Worm (Caenorhabditis elegans): ENCODE data around the gene W09D6.5.

Gene W09D6.5

DNA sequence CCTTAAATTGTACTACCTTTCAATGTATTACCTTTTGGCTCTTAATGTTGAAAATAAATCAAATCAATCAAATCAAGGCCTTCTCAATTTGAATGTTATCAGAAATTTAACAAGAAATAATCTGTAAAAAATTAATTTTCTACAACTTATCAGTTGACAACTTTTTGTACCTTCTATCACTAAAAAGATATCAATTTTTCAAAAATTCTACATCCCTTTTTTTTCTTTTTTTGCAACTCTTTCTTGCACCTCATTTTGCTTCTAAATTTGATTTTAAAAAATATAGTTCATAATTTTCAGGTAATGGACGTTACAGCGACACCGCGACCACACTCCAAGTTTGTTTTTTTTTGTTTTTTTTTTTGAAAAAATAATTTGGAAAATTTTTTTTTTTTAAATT lies at the start of gene W09D6.5:
Gene W09D6.5 (plus strand): TSS at position 301 of the 400 bp plus-strand sequence.
- TF ChIP-seq lir-1 (GFP tag; conservative IDR thresholded peaks at IDR 0.05): no peak
- no peak for TF ChIP-seq efl-1 (GFP tag; optimal IDR thresholded peaks at IDR 0.05)
- no peak for TF ChIP-seq bed-2 (GFP tag; IDR thresholded peaks at IDR 0.05)
- no peak for TF ChIP-seq B0261.1 (tag; optimal IDR thresholded peaks at IDR 0.05)
- TF ChIP-seq aptf-2 (GFP tag; conservative IDR thresholded peaks at IDR 0.05): no peak
- no peak for TF ChIP-seq Y56A3A.18 (GFP tag; IDR thresholded peaks at IDR 0.05)
- TF ChIP-seq ama-1 (optimal IDR thresholded peaks at IDR 0.05): no peak
- TF ChIP-seq ama-1 (GFP tag; optimal IDR thresholded peaks at IDR 0.05): no peak
- TF ChIP-seq B0336.3 (GFP tag; IDR thresholded peaks at IDR 0.05): no peak
- no peak for TF ChIP-seq rec-8 (tag; optimal IDR thresholded peaks at IDR 0.05)
- TF ChIP-seq zfh-2 (GFP tag; conservative IDR thresholded peaks at IDR 0.05): no peak
- TF ChIP-seq ztf-26 (tag; optimal IDR thresholded peaks at IDR 0.05): no peak
- no peak for TF ChIP-seq F57C9.4 (tag; optimal IDR thresholded peaks at IDR 0.05)
- no peak for TF ChIP-seq tlf-1 (GFP tag; optimal IDR thresholded peaks at IDR 0.05)
- no peak for TF ChIP-seq ztf-18 (tag; optimal IDR thresholded peaks at IDR 0.05)
- TF ChIP-seq let-526 (GFP tag; IDR thresholded peaks at IDR 0.05): no peak

DNA sequence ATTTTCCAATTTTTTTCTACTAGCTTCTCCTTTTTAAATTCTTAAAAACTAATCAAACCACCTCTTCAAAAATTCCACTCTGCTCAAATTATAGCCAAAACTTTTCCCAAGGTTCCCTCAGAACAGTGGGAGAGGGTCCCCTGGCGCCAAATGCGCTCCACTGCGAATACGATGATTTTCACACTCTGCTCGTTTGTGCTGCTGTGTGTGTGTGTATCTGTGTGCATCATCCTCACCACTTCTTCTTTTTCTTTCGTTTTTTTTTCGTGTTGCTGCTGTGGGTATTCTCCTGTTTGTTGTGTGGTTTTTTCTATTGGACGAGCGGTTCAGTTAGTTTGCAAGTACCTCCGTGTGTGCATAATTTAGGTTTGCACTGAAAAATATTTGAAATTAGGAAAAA lies 49.0 kb upstream of the W09D6.5 start:
- TF ChIP-seq mcd-1 (GFP tag; IDR thresholded peaks at IDR 0.05): 0 out of 2 replicates have a peak, but pooled peaks have one; percentile 10
- no peak for TF ChIP-seq xnd-1 (tag; optimal IDR thresholded peaks at IDR 0.05)
- no peak for TF ChIP-seq hlh-26 (GFP tag; conservative IDR thresholded peaks at IDR 0.05)
- no peak for TF ChIP-seq ccch-3 (GFP tag; optimal IDR thresholded peaks at IDR 0.05)
- TF ChIP-seq T26A5.8 (tag; optimal IDR thresholded peaks at IDR 0.05): no peak
- TF ChIP-seq nfya-2 (GFP tag; IDR thresholded peaks at IDR 0.05): no peak
- no peak for TF ChIP-seq ama-1 (optimal IDR thresholded peaks at IDR 0.05)
- no peak for TF ChIP-seq ama-1 (GFP tag; optimal IDR thresholded peaks at IDR 0.05)
- no peak for TF ChIP-seq tbx-9 (tag; optimal IDR thresholded peaks at IDR 0.05; ENCODE audit: borderline replicate concordance)
- no peak for TF ChIP-seq hlh-12 (tag; optimal IDR thresholded peaks at IDR 0.05)
- TF ChIP-seq ztf-6 (GFP tag; IDR thresholded peaks at IDR 0.05): no peak
- no peak for TF ChIP-seq attf-5 (GFP tag; optimal IDR thresholded peaks at IDR 0.05)
- TF ChIP-seq rpc-1 (optimal IDR thresholded peaks at IDR 0.05): no peak
- no peak for TF ChIP-seq rpc-1 (tag; optimal IDR thresholded peaks at IDR 0.05)
- no peak for TF ChIP-seq B0035.1 (tag; optimal IDR thresholded peaks at IDR 0.05)
- 0 out of 2 replicates have a peak, but pooled peaks have one; percentile 23 for TF ChIP-seq zfh-2 (GFP tag; conservative IDR thresholded peaks at IDR 0.05)
- TF ChIP-seq lir-1 (GFP tag; conservative IDR thresholded peaks at IDR 0.05): no peak

ce11 chrIII:11040606-11041005 lies 47.7 kb upstream of the W09D6.5 start:
- TF ChIP-seq nhr-80 (tag; optimal IDR thresholded peaks at IDR 0.05): peak; percentile 29
- TF ChIP-seq ztf-3 (GFP tag; optimal IDR thresholded peaks at IDR 0.05): no peak
- TF ChIP-seq lir-1 (GFP tag; conservative IDR thresholded peaks at IDR 0.05): no peak

ce11 chrIII:11045196-11045595 lies 43.1 kb upstream of the W09D6.5 start:
- TF ChIP-seq zfh-2 (GFP tag; conservative IDR thresholded peaks at IDR 0.05) (peak; percentile 69), cebp-1 (GFP tag; IDR thresholded peaks at IDR 0.05) (no peak), cebp-1 (tag; optimal IDR thresholded peaks at IDR 0.05) (no peak), lsl-1 (GFP tag; optimal IDR thresholded peaks at IDR 0.05) (no peak)

- TF ChIP-seq nhr-80 (tag; optimal IDR thresholded peaks at IDR 0.05) (peak; percentile 76), nfya-2 (GFP tag; IDR thresholded peaks at IDR 0.05) (no peak), lin-26 (GFP tag; IDR thresholded peaks at IDR 0.05) (no peak), cebp-1 (GFP tag; IDR thresholded peaks at IDR 0.05) (no peak), cebp-1 (tag; optimal IDR thresholded peaks at IDR 0.05) (peak; percentile 2), hsf-1 (GFP tag; IDR thresholded peaks at IDR 0.05) (no peak), ztf-6 (GFP tag; IDR thresholded peaks at IDR 0.05) (no peak), Y79H2A.3 (GFP tag; conservative IDR thresholded peaks at IDR 0.05) (no peak), repo-1 (tag; optimal IDR thresholded peaks at IDR 0.05) (no peak), Y56A3A.18 (GFP tag; IDR thresholded peaks at IDR 0.05) (no peak)
Observed at ce11 chrIII:11046549-11046948, 41.7 kb upstream of the W09D6.5 start.
